Fruit fly (Drosophila melanogaster) whole organism, embryonic: ENCODE results near the gene arx.
A peak's percentile ranks its signal among the peaks of the same experiment; 100 is the strongest.

Experiments
- CG10209 ChIP-seq: fragments of 200-800 bp; sonication (Bioruptor generic); optimal IDR thresholded peaks from 3 replicates; lab custom pipeline; 2017; ENCODE audit warnings: missing biosample characterization, mild to moderate bottlenecking, missing genetic modification characterization, missing genetic modification reagents
- CG1024 ChIP-seq: fragments of 200-800 bp; sonication (Bioruptor generic); IDR thresholded peaks from 2 replicates; pipeline ENCODE4 v1.3.6; 2022; ENCODE audit warnings: missing biosample characterization, missing genetic modification characterization
- CG10462 ChIP-seq: fragments of 200-800 bp; sonication (Bioruptor generic); optimal IDR thresholded peaks from 2 replicates; lab custom pipeline; 2016; ENCODE audit warnings: missing biosample characterization, missing genetic modification characterization
- CG10565 ChIP-seq: fragments of 200-800 bp; sonication (Bioruptor generic); optimal IDR thresholded peaks from 3 replicates; lab custom pipeline; 2016; ENCODE audit warnings: missing biosample characterization, mild to moderate bottlenecking, missing genetic modification characterization
- CG11560 ChIP-seq: fragments of 200-800 bp; sonication (Bioruptor generic); IDR thresholded peaks from 3 replicates; pipeline ENCODE4 v1.3.6; 2022; ENCODE audit warnings: missing biosample characterization, missing genetic modification characterization
- CG11696 ChIP-seq: fragments of 200-800 bp; sonication (Bioruptor generic); IDR thresholded peaks from 2 replicates; pipeline ENCODE4 v1.3.6; 2022; ENCODE audit warnings: missing biosample characterization, missing genetic modification characterization
- CG12659 ChIP-seq: fragments of 200-800 bp; sonication (Bioruptor generic); optimal IDR thresholded peaks from 3 replicates; lab custom pipeline; 2017; ENCODE audit warnings: mild to moderate bottlenecking, missing biosample characterization, missing genetic modification reagents, missing genetic modification characterization
- CG12744 ChIP-seq: fragments of 200-800 bp; sonication (Bioruptor generic); optimal IDR thresholded peaks from 2 replicates; lab custom pipeline; 2016; ENCODE audit warnings: missing biosample characterization, missing genetic modification characterization
- CG15011 ChIP-seq: fragments of 200-800 bp; sonication (Bioruptor generic); optimal IDR thresholded peaks from 3 replicates; lab custom pipeline; 2018; ENCODE audit warnings: missing biosample characterization, mild to moderate bottlenecking, missing genetic modification characterization
- CG15479 ChIP-seq: fragments of 200-800 bp; sonication (Bioruptor generic); optimal IDR thresholded peaks from 3 replicates; lab custom pipeline; 2019; ENCODE audit warnings: missing biosample characterization, mild to moderate bottlenecking, missing genetic modification characterization, moderate library complexity
- CG1647 ChIP-seq: fragments of 200-800 bp; sonication (Bioruptor generic); optimal IDR thresholded peaks from 3 replicates; lab custom pipeline; 2016; ENCODE audit warnings: missing biosample characterization, missing genetic modification characterization
- CG18011 ChIP-seq: fragments of 200-800 bp; sonication (Bioruptor generic); optimal IDR thresholded peaks from 2 replicates; lab custom pipeline; 2017; ENCODE audit warnings: missing biosample characterization, missing genetic modification characterization, mild to moderate bottlenecking, moderate library complexity, missing genotype
- CG2116 ChIP-seq: fragments of 200-800 bp; sonication (Bioruptor generic); optimal IDR thresholded peaks from 3 replicates; lab custom pipeline; 2018; ENCODE audit warnings: missing biosample characterization, mild to moderate bottlenecking, missing genetic modification characterization
- CG30431 ChIP-seq: fragments of 200-800 bp; sonication (Bioruptor generic); optimal IDR thresholded peaks from 2 replicates; lab custom pipeline; 2017; ENCODE audit warnings: missing biosample characterization, missing genetic modification characterization
- CG33557 ChIP-seq: fragments of 200-800 bp; sonication (Bioruptor generic); optimal IDR thresholded peaks from 2 replicates; lab custom pipeline; 2019; ENCODE audit warnings: missing biosample characterization, mild to moderate bottlenecking, missing genetic modification characterization, moderate library complexity
- CG34422 ChIP-seq: fragments of 200-800 bp; sonication (Bioruptor generic); IDR thresholded peaks from 3 replicates; pipeline ENCODE4 v1.3.6; 2022; ENCODE audit warnings: missing biosample characterization, missing genetic modification characterization
- CG5245 ChIP-seq: fragments of 200-800 bp; sonication (Bioruptor generic); optimal IDR thresholded peaks from 3 replicates; lab custom pipeline; 2016; ENCODE audit warnings: missing biosample characterization, missing genetic modification characterization
- CG6175 ChIP-seq: fragments of 200-800 bp; sonication (Bioruptor generic); IDR thresholded peaks from 3 replicates; pipeline ENCODE4 v1.3.6; 2022; ENCODE audit warnings: missing biosample characterization, missing genetic modification characterization
- CG6254 ChIP-seq: fragments of 200-800 bp; sonication (Bioruptor generic); optimal IDR thresholded peaks from 3 replicates; lab custom pipeline; 2017; ENCODE audit warnings: mild to moderate bottlenecking, missing biosample characterization, missing genetic modification reagents, missing genetic modification characterization
- CG6654 ChIP-seq: fragments of 200-800 bp; sonication (Bioruptor generic); optimal IDR thresholded peaks from 2 replicates; lab custom pipeline; 2017; ENCODE audit warnings: missing biosample characterization, mild to moderate bottlenecking, missing genetic modification characterization
- CG8388 ChIP-seq: fragments of 200-800 bp; sonication (Bioruptor generic); optimal IDR thresholded peaks from 2 replicates; lab custom pipeline; 2019; ENCODE audit warnings: missing biosample characterization, mild to moderate bottlenecking, missing genetic modification characterization, moderate library complexity
- CG9727 ChIP-seq: fragments of 200-800 bp; sonication (Bioruptor generic); optimal IDR thresholded peaks from 3 replicates; lab custom pipeline; 2017; ENCODE audit warnings: missing biosample characterization, mild to moderate bottlenecking, missing genetic modification characterization
- Dbx ChIP-seq: fragments of 200-800 bp; sonication (Bioruptor generic); IDR thresholded peaks from 3 replicates; pipeline ENCODE4 v1.3.6; 2022; ENCODE audit warnings: missing biosample characterization, missing genetic modification characterization
- Dp ChIP-seq: fragments of 200-800 bp; sonication (Bioruptor generic); optimal IDR thresholded peaks from 2 replicates; lab custom pipeline; 2018; ENCODE audit warnings: missing biosample characterization, mild to moderate bottlenecking, missing genetic modification characterization, moderate library complexity
- ERR ChIP-seq: fragments of 200-800 bp; sonication (Bioruptor generic); optimal IDR thresholded peaks from 2 replicates; lab custom pipeline; 2016; ENCODE audit warnings: missing biosample characterization, missing genetic modification characterization
- Elba2 ChIP-seq: fragments of 200-800 bp; sonication (Bioruptor generic); optimal IDR thresholded peaks from 3 replicates; lab custom pipeline; 2016; ENCODE audit warnings: missing biosample characterization, missing genetic modification characterization
- Gug ChIP-seq: fragments of 200-800 bp; sonication (Bioruptor generic); IDR thresholded peaks from 4 replicates; pipeline ENCODE4 v1.3.6; 2022; ENCODE audit warnings: missing biosample characterization, missing genetic modification characterization
- Hey ChIP-seq: fragments of 200-800 bp; sonication (Bioruptor generic); optimal IDR thresholded peaks from 3 replicates; lab custom pipeline; 2018; ENCODE audit warnings: missing biosample characterization, mild to moderate bottlenecking, missing genetic modification characterization
- Nf-YA ChIP-seq: fragments of 200-800 bp; sonication (Bioruptor generic); IDR thresholded peaks from 2 replicates; pipeline ENCODE4 v1.3.6; 2022; ENCODE audit warnings: missing biosample characterization, missing genetic modification characterization
- Nf-YB ChIP-seq: fragments of 200-800 bp; sonication (Bioruptor generic); optimal IDR thresholded peaks from 3 replicates; lab custom pipeline; 2019; ENCODE audit warnings: missing biosample characterization, mild to moderate bottlenecking, missing genetic modification characterization, moderate library complexity
- Oli ChIP-seq: fragments of 200-800 bp; sonication (Bioruptor generic); optimal IDR thresholded peaks from 2 replicates; lab custom pipeline; 2018; ENCODE audit warnings: missing biosample characterization, mild to moderate bottlenecking, missing genetic modification characterization, moderate library complexity
- Rfx ChIP-seq: fragments of 200-800 bp; sonication (Bioruptor generic); IDR thresholded peaks from 2 replicates; pipeline ENCODE4 v1.3.6; 2022; ENCODE audit warnings: missing biosample characterization, missing genetic modification characterization
- ab ChIP-seq: fragments of 200-800 bp; sonication (Bioruptor generic); optimal IDR thresholded peaks from 2 replicates; lab custom pipeline; 2016; ENCODE audit warnings: missing biosample characterization, missing genetic modification characterization
- abd-A ChIP-seq: fragments of 200-800 bp; sonication (Bioruptor generic); optimal IDR thresholded peaks from 3 replicates; lab custom pipeline; 2019; ENCODE audit warnings: missing biosample characterization, mild to moderate bottlenecking, missing genetic modification characterization, moderate library complexity
- ap ChIP-seq: fragments of 200-800 bp; sonication (Bioruptor generic); IDR thresholded peaks from 2 replicates; pipeline ENCODE4 v1.3.6; 2022; ENCODE audit warnings: missing biosample characterization, missing genetic modification characterization
- bowl ChIP-seq: fragments of 200-800 bp; sonication (Bioruptor generic); IDR thresholded peaks from 2 replicates; pipeline ENCODE4 v1.3.6; 2022; ENCODE audit warnings: missing biosample characterization, missing genetic modification characterization
- da ChIP-seq: fragments of 200-800 bp; sonication (Bioruptor generic); optimal IDR thresholded peaks from 2 replicates; lab custom pipeline; 2016; ENCODE audit warnings: missing biosample characterization, missing genetic modification characterization
- dan ChIP-seq: fragments of 200-800 bp; sonication (Bioruptor generic); IDR thresholded peaks from 2 replicates; pipeline ENCODE4 v1.3.6; 2022; ENCODE audit warnings: missing biosample characterization, missing genetic modification characterization
- esg ChIP-seq: fragments of 200-800 bp; sonication (Bioruptor generic); conservative IDR thresholded peaks from 2 replicates; pipeline ENCODE4 v1.3.6; 2022; ENCODE audit warnings: missing biosample characterization, missing genetic modification characterization
- insv ChIP-seq, 2 experiments: fragments of 200-800 bp; sonication (Bioruptor generic); optimal IDR thresholded peaks; 3 replicates each; lab custom pipeline; 2016 to 2018; ENCODE audit warnings: missing biosample characterization in 2 of 2, missing genetic modification characterization in 2 of 2
- mld ChIP-seq: fragments of 200-800 bp; sonication (Bioruptor generic); IDR thresholded peaks from 3 replicates; pipeline ENCODE4 v1.3.6; 2022; ENCODE audit warnings: missing biosample characterization, missing genetic modification characterization; ENCODE audit not compliant: partially characterized antibody
- nau ChIP-seq: fragments of 200-800 bp; sonication (Bioruptor generic); optimal IDR thresholded peaks from 3 replicates; lab custom pipeline; 2017; ENCODE audit warnings: missing biosample characterization, mild to moderate bottlenecking, missing genetic modification characterization, missing genetic modification reagents
- onecut ChIP-seq: fragments of 200-800 bp; sonication (Bioruptor generic); IDR thresholded peaks from 2 replicates; pipeline ENCODE4 v1.3.6; 2022; ENCODE audit warnings: missing biosample characterization, missing genetic modification characterization
- phol ChIP-seq: fragments of 200-800 bp; sonication (Bioruptor generic); optimal IDR thresholded peaks from 3 replicates; lab custom pipeline; 2018; ENCODE audit warnings: missing biosample characterization, mild to moderate bottlenecking, missing genetic modification characterization, moderate library complexity
- prd ChIP-seq, 3 experiments: fragments of >200 bp in 2 of 3; fragments of 200-800 bp in 1 of 3; sonication (Bioruptor generic) in 1 of 3; optimal IDR thresholded peaks in 2 of 3; IDR thresholded peaks in 1 of 3; 2 replicates in 2 of 3; 3 replicates in 1 of 3; pipeline versions ENCODE4 v1.3.6 to Lab custom; 2017 to 2022; ENCODE audit warnings: missing biosample characterization in 1 of 3, missing genetic modification characterization in 1 of 3
- pum ChIP-seq: fragments of 200-800 bp; sonication (Bioruptor generic); optimal IDR thresholded peaks from 2 replicates; lab custom pipeline; 2016; ENCODE audit warnings: missing biosample characterization, missing genetic modification characterization
- salm ChIP-seq: fragments of 200-800 bp; sonication (Bioruptor generic); optimal IDR thresholded peaks from 2 replicates; lab custom pipeline; 2018; ENCODE audit warnings: missing biosample characterization, mild to moderate bottlenecking, missing genetic modification characterization
- shn ChIP-seq: fragments of 200-800 bp; sonication (Bioruptor generic); optimal IDR thresholded peaks from 3 replicates; lab custom pipeline; 2016; ENCODE audit warnings: missing biosample characterization, missing genetic modification characterization
- sim ChIP-seq: fragments of 200-800 bp; sonication (Bioruptor generic); IDR thresholded peaks from 2 replicates; pipeline ENCODE4 v1.3.6; 2022; ENCODE audit warnings: missing biosample characterization, missing genetic modification characterization
- tup ChIP-seq: fragments of 200-800 bp; sonication (Bioruptor generic); optimal IDR thresholded peaks from 2 replicates; lab custom pipeline; 2016; ENCODE audit warnings: missing biosample characterization, mild to moderate bottlenecking, missing genetic modification characterization, moderate library complexity
- unc-4 ChIP-seq: fragments of 200-800 bp; sonication (Bioruptor generic); IDR thresholded peaks from 2 replicates; pipeline ENCODE4 v1.3.6; 2022; ENCODE audit warnings: missing biosample characterization, missing genetic modification characterization; ENCODE audit not compliant: partially characterized antibody

The arx gene

dm6 chr3L:18870027-18870426 is 31.3 kb downstream of the arx start, which contains the start of gene Blos3 (continued):
- TF ChIP-seq Rfx (peak; percentile 52; the same call in 1 of the 2 replicates), onecut (no peak), sim (GFP tag; lab: Robert Waterston, UW) (no peak), CG33557 (GFP tag; lab: Kevin White, UChicago) (no peak), Nf-YB (GFP tag; lab: Kevin White, UChicago) (no peak), Dp (GFP tag; lab: Kevin White, UChicago) (no peak), Dbx (GFP tag; lab: Robert Waterston, UW) (no peak), CG10565 (no peak), CG10462 (GFP tag; lab: Kevin White, UChicago) (no peak), CG15479 (GFP tag; lab: Kevin White, UChicago) (no peak), CG5245 (GFP tag; lab: Kevin White, UChicago) (no peak), CG34422 (peak; percentile 25; the same call in 1 of the 3 replicates), CG2116 (GFP tag; lab: Kevin White, UChicago) (no peak), ap (GFP tag; lab: Robert Waterston, UW) (0 out of 2 replicates have a peak, but pooled peaks have one; percentile 7), CG9727 (GFP tag; lab: Kevin White, UChicago) (peak; percentile 32), CG10209 (GFP tag; lab: Kevin White, UChicago) (no peak), phol (tag; lab: Kevin White, UChicago) (peak; percentile 53), Hey (no peak), pum (GFP tag; lab: Kevin White, UChicago) (peak; percentile 60), dan (GFP tag; lab: Robert Waterston, UW) (no peak), insv (GFP tag; optimal IDR thresholded peaks at IDR 0.05; lab: Kevin White, UChicago) (no peak), CG15011 (GFP tag; lab: Kevin White, UChicago) (no peak), Nf-YA (GFP tag; lab: Robert Waterston, UW) (no peak), CG12659 (peak; percentile 32), CG6654 (GFP tag; lab: Kevin White, UChicago) (no peak), Gug (GFP tag; lab: Robert Waterston, UW) (peak; percentile 38; the same call in 2 of the 4 replicates), esg (no peak), prd (optimal IDR thresholded peaks at IDR 0.05; lab: Kevin White, UChicago) (no peak), prd (GFP tag; IDR thresholded peaks at IDR 0.05; lab: Robert Waterston, UW) (peak; percentile 54), shn (GFP tag; lab: Kevin White, UChicago) (peak; percentile 49), CG6175 (GFP tag; lab: Robert Waterston, UW) (no peak), CG12744 (GFP tag; lab: Kevin White, UChicago) (no peak), da (GFP tag; lab: Kevin White, UChicago) (no peak), ab (GFP tag; lab: Kevin White, UChicago) (no peak), Elba2 (GFP tag; lab: Kevin White, UChicago) (no peak), bowl (GFP tag; lab: Robert Waterston, UW) (no peak), abd-A (no peak), tup (GFP tag; lab: Kevin White, UChicago) (no peak), CG8388 (no peak), CG6254 (no peak), Oli (tag; lab: Kevin White, UChicago) (peak; percentile 15), unc-4 (GFP tag; lab: Robert Waterston, UW) (no peak), CG11696 (GFP tag; lab: Robert Waterston, UW) (no peak), CG1647 (peak; percentile 51), CG1024 (GFP tag; lab: Robert Waterston, UW) (no peak), mld (GFP tag; lab: Robert Waterston, UW) (no peak), CG30431 (GFP tag; lab: Kevin White, UChicago) (no peak), ERR (no peak), CG11560 (tag; lab: Robert Waterston, UW) (no peak), nau (GFP tag; lab: Kevin White, UChicago) (no peak), CG18011 (no peak), salm (tag; lab: Kevin White, UChicago) (peak; percentile 6)
